Worm (Caenorhabditis elegans) whole organism, L4 larva: ENCODE data around the gene F02E11.2.

Experiments
- ceh-62 ChIP-seq: sonication (generic microtip); optimal IDR thresholded peaks from 2 replicates; lab custom pipeline; 2017; ENCODE audit warnings: missing biosample characterization, missing genetic modification characterization
- nhr-48 ChIP-seq: sonication (generic microtip); optimal IDR thresholded peaks from 2 replicates; lab custom pipeline; 2016; ENCODE audit warnings: mild to moderate bottlenecking, missing genetic modification characterization, missing compliant biosample characterization
- unc-130 ChIP-seq: sonication (generic microtip); optimal IDR thresholded peaks from 2 replicates; lab custom pipeline; 2016; ENCODE audit warnings: missing genetic modification reagents, missing genetic modification characterization, missing compliant biosample characterization

DNA sequence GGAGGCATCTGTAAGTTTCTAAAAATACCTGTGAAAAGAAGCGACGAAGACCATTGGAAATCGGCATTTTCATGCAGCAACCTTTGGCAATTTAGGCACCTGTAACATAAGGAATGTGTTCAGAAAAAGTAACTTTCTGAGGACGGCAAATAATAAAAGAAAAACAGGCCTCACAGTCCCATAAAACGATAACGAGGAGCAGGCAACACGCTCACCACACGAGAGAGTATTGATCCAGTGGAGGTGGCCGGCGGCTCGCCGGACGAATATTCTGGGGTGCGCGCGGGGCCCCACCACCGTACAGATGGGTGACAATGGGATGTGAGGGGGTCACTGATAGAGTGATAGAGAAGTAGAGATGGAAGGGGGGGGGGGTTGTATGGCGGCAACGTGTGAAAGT lies 12.3 kb downstream of the F02E11.2 start, which contains the start of gene F02E11.3:
- TF ChIP-seq nhr-48 (tag; lab: Kevin White, UChicago) (no peak), ceh-62 (no peak), unc-130 (GFP tag; lab: Kevin White, UChicago) (no peak)
